Worm (Caenorhabditis elegans) whole organism, L4 larva: ENCODE data around the gene crh-2.

ENCODE experiments used
- daf-12 ChIP-seq: fragments of 150-350 bp; optimal IDR thresholded peaks from 2 replicates; lab custom pipeline; 2014; ENCODE audit warnings: missing biosample characterization, missing genetic modification reagents, missing genetic modification characterization
- nhr-28 ChIP-seq: fragments of 150-350 bp; optimal IDR thresholded peaks from 2 replicates; lab custom pipeline; 2014; ENCODE audit warnings: missing biosample characterization, missing genetic modification characterization

DNA sequence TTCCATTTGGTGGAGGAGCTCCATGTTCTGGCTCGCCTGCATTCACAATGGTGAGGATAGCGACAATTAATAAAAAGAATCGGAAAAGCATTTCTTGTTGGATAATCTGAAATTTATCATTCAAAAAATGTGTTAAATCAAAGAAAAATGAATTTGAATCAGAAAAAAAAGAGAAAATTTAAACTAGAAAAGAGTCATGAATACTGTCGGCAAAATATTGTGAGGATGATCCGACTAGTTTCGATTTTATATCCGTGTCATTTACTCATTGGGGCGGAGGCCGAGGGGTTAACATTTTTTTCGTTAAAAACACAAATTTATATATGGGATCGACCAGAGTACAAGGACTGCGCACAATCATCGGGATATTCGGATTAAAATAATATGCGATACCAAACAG, 9.5 kb downstream of the crh-2 start, which contains the start of gene C27D6.12:
- TF ChIP-seq nhr-28 (tag; lab: Kevin White, UChicago) (no peak), daf-12 (no peak)
